Fruit fly (Drosophila melanogaster): Measurements from ENCODE around the gene CG3473.
A peak's percentile ranks its signal among the peaks of the same experiment; 100 is the strongest.

Gene CG3473

DNA sequence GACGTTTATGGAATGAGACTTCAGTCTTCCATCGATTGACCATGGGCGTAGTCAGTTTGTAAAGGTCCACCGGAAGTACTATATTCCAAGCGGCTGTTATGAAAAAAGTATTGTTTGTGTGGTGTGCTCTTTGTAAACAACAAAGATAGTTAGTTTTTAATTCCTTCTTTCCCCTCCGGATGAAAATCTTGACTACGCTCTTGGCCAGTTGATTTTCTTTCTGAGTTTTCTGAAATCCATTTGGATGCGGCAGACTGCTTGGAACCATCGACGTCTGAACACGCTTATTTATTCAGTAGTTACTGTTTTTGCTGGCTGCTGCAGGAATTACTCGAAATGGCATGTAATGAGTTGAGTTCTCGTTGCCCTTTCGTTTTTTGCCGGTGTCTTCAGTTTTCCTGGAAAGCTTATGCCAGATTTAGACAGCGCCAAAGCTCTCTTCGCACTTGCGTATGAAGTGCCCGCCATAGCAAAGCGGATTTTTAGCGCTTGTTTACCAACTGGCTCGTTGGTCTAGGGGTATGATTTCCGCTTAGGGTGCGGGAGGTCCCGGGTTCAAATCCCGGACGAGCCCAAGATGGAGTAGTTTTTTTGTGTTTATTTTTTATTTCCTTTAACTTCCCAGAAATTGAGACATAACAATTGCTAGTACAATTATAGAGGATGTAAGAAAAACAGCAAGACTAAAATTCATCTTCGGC lies 35.0 kb upstream of the CG3473 start (continued):
- TF ChIP-seq pfk (GFP tag; optimal IDR thresholded peaks at IDR 0.05) = no peak
- TF ChIP-seq ken (GFP tag; IDR thresholded peaks at IDR 0.05) = 0 out of 3 replicates have a peak, but pooled peaks have one; percentile 33
- no peak for TF ChIP-seq insv (GFP tag; optimal IDR thresholded peaks at IDR 0.05)
- peak; percentile 6 for TF ChIP-seq lab (GFP tag; optimal IDR thresholded peaks at IDR 0.05)
- peak; percentile 35 for TF ChIP-seq gem (tag; optimal IDR thresholded peaks at IDR 0.05)
- TF ChIP-seq luna (GFP tag; optimal IDR thresholded peaks at IDR 0.05) = no peak
- TF ChIP-seq prd (optimal IDR thresholded peaks at IDR 0.05) = no peak
- no peak for TF ChIP-seq prd (GFP tag; IDR thresholded peaks at IDR 0.05)
- TF ChIP-seq Stat92E (GFP tag; optimal IDR thresholded peaks at IDR 0.05) = peak in 1 of 3 experiments; percentile 37
- no peak for TF ChIP-seq tap (tag; optimal IDR thresholded peaks at IDR 0.05)
- TF ChIP-seq zfh1 (GFP tag; IDR thresholded peaks at IDR 0.05) = 0 out of 3 replicates have a peak, but pooled peaks have one; percentile 10
- TF ChIP-seq CG10267 (tag; optimal IDR thresholded peaks at IDR 0.05) = no peak
- peak; percentile 45; the same call in 1 of the 3 replicates for TF ChIP-seq Doc3 (GFP tag; IDR thresholded peaks at IDR 0.05; ENCODE audit: partially characterized antibody)
- peak; percentile 89 for TF ChIP-seq zen2 (GFP tag; IDR thresholded peaks at IDR 0.05; ENCODE audit: partially characterized antibody)
- peak; percentile 46; the same call in 2 of the 3 replicates for TF ChIP-seq knrl (GFP tag; IDR thresholded peaks at IDR 0.05; ENCODE audit: partially characterized antibody)
- TF ChIP-seq ci (GFP tag; IDR thresholded peaks at IDR 0.05) = peak; percentile 15
- TF ChIP-seq CG14860 (GFP tag; IDR thresholded peaks at IDR 0.05; ENCODE audit: partially characterized antibody) = peak; percentile 63
- peak; percentile 49 for TF ChIP-seq sna (GFP tag; IDR thresholded peaks at IDR 0.05; ENCODE audit: partially characterized antibody)
- TF ChIP-seq Deaf1 (tag; optimal IDR thresholded peaks at IDR 0.05) = peak; percentile 5
- peak; percentile 64 for TF ChIP-seq CG16813 (GFP tag; IDR thresholded peaks at IDR 0.05; ENCODE audit: partially characterized antibody)
- peak; percentile 1 for TF ChIP-seq CG10209 (GFP tag; optimal IDR thresholded peaks at IDR 0.05)
- TF ChIP-seq CG7271 (tag; optimal IDR thresholded peaks at IDR 0.05) = no peak
- no peak for TF ChIP-seq Antp (GFP tag; optimal IDR thresholded peaks at IDR 0.05)
- TF ChIP-seq CG11085 (GFP tag; IDR thresholded peaks at IDR 0.05) = no peak
- peak; percentile 54 for TF ChIP-seq inv (GFP tag; IDR thresholded peaks at IDR 0.05; ENCODE audit: partially characterized antibody)
- 0 out of 2 replicates have a peak, but pooled peaks have one; percentile 36 for TF ChIP-seq CG10321 (GFP tag; IDR thresholded peaks at IDR 0.05)
- TF ChIP-seq CG13894 (tag; optimal IDR thresholded peaks at IDR 0.05) = peak; percentile 9
- no peak for TF ChIP-seq CG1792 (GFP tag; optimal IDR thresholded peaks at IDR 0.05)
- 0 out of 3 replicates have a peak, but pooled peaks have one; percentile 19 for TF ChIP-seq CG17361 (GFP tag; IDR thresholded peaks at IDR 0.05)
- no peak for TF ChIP-seq pan (optimal IDR thresholded peaks at IDR 0.05)
- TF ChIP-seq pan (GFP tag; optimal IDR thresholded peaks at IDR 0.05 in 1 of 2, IDR thresholded peaks at IDR 0.05 in 1 of 2) = peak in 1 of 2 experiments; percentile 5
- TF ChIP-seq CG12659 (GFP tag; optimal IDR thresholded peaks at IDR 0.05) = peak; percentile 10
- no peak for TF ChIP-seq Awh (GFP tag; IDR thresholded peaks at IDR 0.05)
- no peak for TF ChIP-seq CG13424 (tag; optimal IDR thresholded peaks at IDR 0.05)
- peak; percentile 53; the same call in 2 of the 3 replicates for TF ChIP-seq vnd (GFP tag; IDR thresholded peaks at IDR 0.05; ENCODE audit: partially characterized antibody)
- peak; percentile 9 for TF ChIP-seq Sox100B (GFP tag; optimal IDR thresholded peaks at IDR 0.05)
- peak; percentile 21 for TF ChIP-seq nmo (GFP tag; optimal IDR thresholded peaks at IDR 0.05)
- 0 out of 2 replicates have a peak, but pooled peaks have one; percentile 18 for TF ChIP-seq Drgx (GFP tag; IDR thresholded peaks at IDR 0.05)
- TF ChIP-seq grau (tag; optimal IDR thresholded peaks at IDR 0.05) = peak; percentile 7
- TF ChIP-seq croc (GFP tag; conservative IDR thresholded peaks at IDR 0.05) = no peak
- no peak for TF ChIP-seq ftz-f1 (GFP tag; optimal IDR thresholded peaks at IDR 0.05)
- TF ChIP-seq CG9215 (GFP tag; IDR thresholded peaks at IDR 0.05) = no peak
- TF ChIP-seq CG6765 (GFP tag; optimal IDR thresholded peaks at IDR 0.05) = no peak
- TF ChIP-seq gcm (GFP tag; optimal IDR thresholded peaks at IDR 0.05) = no peak
- no peak for TF ChIP-seq CG6175 (GFP tag; IDR thresholded peaks at IDR 0.05)
- peak; percentile 27 for TF ChIP-seq CG17359 (tag; optimal IDR thresholded peaks at IDR 0.05)
- peak in 1 of 2 experiments; percentile 79 for TF ChIP-seq eve (GFP tag; optimal IDR thresholded peaks at IDR 0.05)

Data from whole organism, embryonic.